Fruit fly (Drosophila melanogaster): ENCODE measurements around the gene CG7900.

dm6 chr3R:8086952-8087351 lies 7.0 kb upstream of the CG7900 start, which contains the start of gene CG7910:
- no peak for TF ChIP-seq CG15011 (GFP tag; optimal IDR thresholded peaks at IDR 0.05)
- TF ChIP-seq onecut (GFP tag; IDR thresholded peaks at IDR 0.05), result no peak
- TF ChIP-seq CG10209 (GFP tag; optimal IDR thresholded peaks at IDR 0.05), result no peak
- no peak for TF ChIP-seq H2.0 (GFP tag; IDR thresholded peaks at IDR 0.05)
- no peak for TF ChIP-seq Dll (GFP tag; IDR thresholded peaks at IDR 0.05; ENCODE audit: partially characterized antibody)
- TF ChIP-seq CG8478 (optimal IDR thresholded peaks at IDR 0.05), result no peak
- no peak for TF ChIP-seq CG13775 (GFP tag; optimal IDR thresholded peaks at IDR 0.05)
- no peak for TF ChIP-seq row (GFP tag; IDR thresholded peaks at IDR 0.05)
- no peak for TF ChIP-seq Atf3 (GFP tag; optimal IDR thresholded peaks at IDR 0.05)
- TF ChIP-seq CG4282 (GFP tag; optimal IDR thresholded peaks at IDR 0.05), result no peak
- TF ChIP-seq twi (tag; optimal IDR thresholded peaks at IDR 0.05), result no peak
- no peak for TF ChIP-seq bsh (GFP tag; optimal IDR thresholded peaks at IDR 0.05)

Data from whole organism, embryonic.